Fruit fly (Drosophila melanogaster): ENCODE data around the gene Hel89B.

Gene Hel89B

DNA sequence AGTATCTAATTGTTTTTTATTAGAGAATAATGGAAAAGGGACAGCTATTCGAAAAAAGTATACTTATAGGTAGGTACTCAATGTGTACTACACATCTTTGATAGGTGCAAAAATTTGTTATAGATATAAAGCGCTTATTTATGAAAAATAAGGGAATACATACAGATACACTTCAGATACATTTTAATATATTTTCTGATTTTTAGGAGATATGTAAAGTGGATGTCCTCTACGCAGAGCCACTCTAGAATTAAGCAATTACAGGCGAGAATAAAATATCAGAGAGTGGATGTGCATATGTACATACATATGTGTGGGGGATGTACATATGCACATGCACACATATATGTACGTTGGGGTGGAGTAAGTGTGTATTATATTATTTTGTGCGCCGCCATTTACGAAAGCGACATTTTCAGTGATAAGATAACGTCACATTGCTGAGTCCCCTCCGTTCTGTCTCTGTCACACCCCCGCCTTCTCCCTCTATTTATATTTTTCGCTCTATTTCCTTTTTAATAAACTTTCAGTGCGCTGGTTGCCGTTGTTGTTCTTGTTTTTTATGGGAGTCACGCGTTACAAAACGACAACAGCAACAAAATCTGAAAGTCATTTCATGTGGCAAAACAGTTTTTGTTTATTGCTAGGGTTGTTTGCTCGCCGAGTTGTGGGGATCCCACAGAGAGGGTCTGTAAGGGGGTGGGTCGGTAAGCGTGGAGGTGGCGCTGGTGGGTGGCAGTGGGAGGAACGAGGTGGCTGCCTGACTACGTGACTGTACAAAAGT lies 31.8 kb downstream of the Hel89B start (continued):
- TF ChIP-seq ssp (GFP tag; IDR thresholded peaks at IDR 0.05) (no peak), sc (optimal IDR thresholded peaks at IDR 0.05) (no peak), sc (GFP tag; optimal IDR thresholded peaks at IDR 0.05) (no peak), sim (GFP tag; IDR thresholded peaks at IDR 0.05) (no peak), CG12299 (tag; optimal IDR thresholded peaks at IDR 0.05) (no peak), CG2678 (tag; optimal IDR thresholded peaks at IDR 0.05) (peak; percentile 62), ATbp (GFP tag; optimal IDR thresholded peaks at IDR 0.05) (peak; percentile 1), ranshi (GFP tag; IDR thresholded peaks at IDR 0.05) (0 out of 2 replicates have a peak, but pooled peaks have one; percentile 18), Rfx (GFP tag; IDR thresholded peaks at IDR 0.05) (peak; percentile 39; the same call in 1 of the 2 replicates), gfzf (GFP tag; optimal IDR thresholded peaks at IDR 0.05) (no peak), croc (GFP tag; conservative IDR thresholded peaks at IDR 0.05) (no peak), CG32767 (GFP tag; IDR thresholded peaks at IDR 0.05) (0 out of 2 replicates have a peak, but pooled peaks have one; percentile 22), Camta (GFP tag; optimal IDR thresholded peaks at IDR 0.05) (no peak), CG1832 (GFP tag; optimal IDR thresholded peaks at IDR 0.05) (peak; percentile 15), CG4404 (GFP tag; IDR thresholded peaks at IDR 0.05) (no peak), Sry-δ (GFP tag; optimal IDR thresholded peaks at IDR 0.05) (no peak), CG6689 (GFP tag; IDR thresholded peaks at IDR 0.05) (no peak), CG9609 (GFP tag; optimal IDR thresholded peaks at IDR 0.05) (no peak), CG6813 (GFP tag; optimal IDR thresholded peaks at IDR 0.05) (peak; percentile 65), Dbx (GFP tag; IDR thresholded peaks at IDR 0.05) (0 out of 3 replicates have a peak, but pooled peaks have one; percentile 7), so (GFP tag; IDR thresholded peaks at IDR 0.05) (no peak), HmgZ (tag; optimal IDR thresholded peaks at IDR 0.05) (peak; percentile 72), CG11398 (GFP tag; optimal IDR thresholded peaks at IDR 0.05) (no peak), CG34376 (GFP tag; optimal IDR thresholded peaks at IDR 0.05) (peak; percentile 81), Pdp1 (GFP tag; optimal IDR thresholded peaks at IDR 0.05) (peak in 1 of 2 experiments; percentile 67), p53 (GFP tag; optimal IDR thresholded peaks at IDR 0.05) (peak; percentile 8), sr (GFP tag; IDR thresholded peaks at IDR 0.05) (no peak), HLH4C (GFP tag; IDR thresholded peaks at IDR 0.05; ENCODE audit: partially characterized antibody) (no peak), schlank (tag; optimal IDR thresholded peaks at IDR 0.05) (peak; percentile 27), CG6654 (GFP tag; optimal IDR thresholded peaks at IDR 0.05) (no peak), CG4820 (GFP tag; optimal IDR thresholded peaks at IDR 0.05) (no peak), ro (GFP tag; IDR thresholded peaks at IDR 0.05) (no peak), CG30431 (GFP tag; optimal IDR thresholded peaks at IDR 0.05) (no peak), chm (GFP tag; IDR thresholded peaks at IDR 0.05) (no peak), fd96Cb (tag; optimal IDR thresholded peaks at IDR 0.05) (no peak), knrl (GFP tag; IDR thresholded peaks at IDR 0.05; ENCODE audit: partially characterized antibody) (no peak), nmo (GFP tag; optimal IDR thresholded peaks at IDR 0.05) (no peak), Deaf1 (tag; optimal IDR thresholded peaks at IDR 0.05) (peak; percentile 66), MBD-R2 (GFP tag; IDR thresholded peaks at IDR 0.05) (peak; percentile 25; the same call in 1 of the 2 replicates), CG13894 (tag; optimal IDR thresholded peaks at IDR 0.05) (no peak), ham (GFP tag; IDR thresholded peaks at IDR 0.05) (peak; percentile 51; the same call in 1 of the 2 replicates), sqz (GFP tag; optimal IDR thresholded peaks at IDR 0.05) (peak; percentile 7), CG10274 (GFP tag; optimal IDR thresholded peaks at IDR 0.05) (no peak), Ssrp (tag; optimal IDR thresholded peaks at IDR 0.05) (no peak), btn (GFP tag; optimal IDR thresholded peaks at IDR 0.05) (no peak), Lim3 (GFP tag; IDR thresholded peaks at IDR 0.05) (no peak), CG1602 (GFP tag; optimal IDR thresholded peaks at IDR 0.05) (no peak), Abd-B (GFP tag; optimal IDR thresholded peaks at IDR 0.05) (no peak), Optix (GFP tag; IDR thresholded peaks at IDR 0.05) (no peak), CG15601 (tag; optimal IDR thresholded peaks at IDR 0.05) (no peak)
